Worm (Caenorhabditis elegans) whole organism, L4/young adult: ENCODE measurements around the gene srx-92.

Source experiments
- W03F9.2 ChIP-seq: fragments of 150-350 bp; optimal IDR thresholded peaks from 2 replicates; lab custom pipeline; 2014; ENCODE audit warnings: missing biosample characterization, missing genetic modification characterization
- him-1 ChIP-seq: sonication (generic microtip); optimal IDR thresholded peaks from 2 replicates; lab custom pipeline; 2016; ENCODE audit warnings: missing genotype, missing genetic modification reagents, missing genetic modification characterization, missing compliant biosample characterization

DNA sequence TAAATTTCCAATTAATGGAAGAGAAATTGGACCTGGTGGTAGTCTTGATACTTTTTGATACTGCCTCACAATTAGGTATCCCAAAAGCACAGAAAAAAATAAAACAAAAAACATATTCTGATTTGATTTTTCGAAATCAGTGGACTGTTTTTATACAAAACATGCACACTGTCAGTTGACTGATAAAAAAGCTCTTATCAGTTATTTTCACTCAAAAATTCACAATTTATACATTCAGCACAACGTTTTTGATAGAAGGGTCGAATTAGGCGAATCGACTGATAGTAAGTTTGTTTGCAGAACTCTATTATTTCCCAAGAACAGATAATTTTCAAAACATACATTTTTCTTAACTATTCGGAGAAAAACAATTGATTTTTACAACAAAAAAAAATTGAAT, 38.9 kb upstream of the srx-92 start, which contains the start of gene cyp-35A2:
- TF ChIP-seq him-1 (tag; lab: Kevin White, UChicago) (no peak), W03F9.2 (no peak)
